Fruit fly (Drosophila melanogaster) whole organism, embryonic: ENCODE measurements around the gene Cep135.

Source experiments
- Awh ChIP-seq: fragments of 200-800 bp; sonication (Bioruptor generic); IDR thresholded peaks from 2 replicates; pipeline ENCODE4, ENCODE4 v1.3.6; 2022; ENCODE audit warnings: missing biosample characterization, missing genetic modification characterization
- CG10209 ChIP-seq: fragments of 200-800 bp; sonication (Bioruptor generic); optimal IDR thresholded peaks from 3 replicates; lab custom pipeline; 2017; ENCODE audit warnings: missing biosample characterization, mild to moderate bottlenecking, missing genetic modification characterization, missing genetic modification reagents
- CG10979 ChIP-seq: fragments of 200-800 bp; sonication (Bioruptor generic); optimal IDR thresholded peaks from 2 replicates; lab custom pipeline; 2018; ENCODE audit warnings: missing biosample characterization, mild to moderate bottlenecking, missing genetic modification characterization, moderate library complexity
- CG11723 ChIP-seq: fragments of 200-800 bp; sonication (Bioruptor generic); optimal IDR thresholded peaks from 2 replicates; lab custom pipeline; 2017; ENCODE audit warnings: missing biosample characterization, mild to moderate bottlenecking, missing genetic modification characterization
- CG12391 ChIP-seq: fragments of 200-800 bp; sonication (Bioruptor generic); optimal IDR thresholded peaks from 3 replicates; lab custom pipeline; 2018; ENCODE audit warnings: missing biosample characterization, mild to moderate bottlenecking, missing genetic modification characterization, moderate library complexity
- CG13287 ChIP-seq: fragments of 200-800 bp; sonication (Bioruptor generic); IDR thresholded peaks from 2 replicates; pipeline ENCODE4 v1.3.6; 2022; ENCODE audit warnings: missing biosample characterization, missing genetic modification characterization; ENCODE audit not compliant: partially characterized antibody
- CG13775 ChIP-seq: fragments of 200-800 bp; sonication (Bioruptor generic); optimal IDR thresholded peaks from 3 replicates; lab custom pipeline; 2017; ENCODE audit warnings: missing biosample characterization, mild to moderate bottlenecking, missing genetic modification characterization
- CG16813 ChIP-seq: fragments of 200-800 bp; sonication (Bioruptor generic); IDR thresholded peaks from 3 replicates; pipeline ENCODE4 v1.3.6; 2022; ENCODE audit warnings: missing biosample characterization, missing genetic modification characterization; ENCODE audit not compliant: partially characterized antibody
- CG16815 ChIP-seq: fragments of 200-800 bp; sonication (Bioruptor generic); optimal IDR thresholded peaks from 3 replicates; lab custom pipeline; 2017; ENCODE audit warnings: missing biosample characterization, mild to moderate bottlenecking, missing genetic modification characterization
- CG17802 ChIP-seq: fragments of 200-800 bp; sonication (Bioruptor generic); optimal IDR thresholded peaks from 2 replicates; lab custom pipeline; 2018; ENCODE audit warnings: missing biosample characterization, mild to moderate bottlenecking, missing genetic modification characterization, moderate library complexity
- CG1792 ChIP-seq: fragments of 200-800 bp; sonication (Bioruptor generic); optimal IDR thresholded peaks from 2 replicates; lab custom pipeline; 2016; ENCODE audit warnings: missing biosample characterization, missing genetic modification characterization
- CG2199 ChIP-seq: fragments of 200-800 bp; sonication (Bioruptor generic); IDR thresholded peaks from 3 replicates; pipeline ENCODE4 v1.3.6; 2022; ENCODE audit warnings: missing biosample characterization, missing genetic modification characterization
- CG31365 ChIP-seq: fragments of 200-800 bp; sonication (Bioruptor generic); optimal IDR thresholded peaks from 2 replicates; lab custom pipeline; 2018; ENCODE audit warnings: missing biosample characterization, mild to moderate bottlenecking, missing genetic modification characterization
- CG3838 ChIP-seq: fragments of 200-800 bp; sonication (Bioruptor generic); optimal IDR thresholded peaks from 3 replicates; lab custom pipeline; 2016; ENCODE audit warnings: missing biosample characterization, missing genetic modification characterization
- CG4328 ChIP-seq: fragments of 200-800 bp; sonication (Bioruptor generic); optimal IDR thresholded peaks from 3 replicates; lab custom pipeline; 2017; ENCODE audit warnings: missing biosample characterization, missing genetic modification reagents, missing genetic modification characterization
- CG4707 ChIP-seq: fragments of 200-800 bp; sonication (Bioruptor generic); optimal IDR thresholded peaks from 2 replicates; lab custom pipeline; 2018; ENCODE audit warnings: missing biosample characterization, mild to moderate bottlenecking, missing genetic modification characterization, moderate library complexity
- CG5180 ChIP-seq: fragments of 200-800 bp; sonication (Bioruptor generic); optimal IDR thresholded peaks from 3 replicates; lab custom pipeline; 2017; ENCODE audit warnings: missing biosample characterization, missing genetic modification characterization, mild to moderate bottlenecking, moderate library complexity, missing genetic modification reagents
- CG6689 ChIP-seq: fragments of 200-800 bp; sonication (Bioruptor generic); IDR thresholded peaks from 2 replicates; pipeline ENCODE4 v1.3.6; 2022; ENCODE audit warnings: missing biosample characterization, missing genetic modification characterization
- CG9609 ChIP-seq: fragments of 200-800 bp; sonication (Bioruptor generic); optimal IDR thresholded peaks from 3 replicates; lab custom pipeline; 2016; ENCODE audit warnings: missing biosample characterization, missing genetic modification characterization
- CG9727 ChIP-seq: fragments of 200-800 bp; sonication (Bioruptor generic); optimal IDR thresholded peaks from 3 replicates; lab custom pipeline; 2017; ENCODE audit warnings: missing biosample characterization, mild to moderate bottlenecking, missing genetic modification characterization
- CG9797 ChIP-seq: fragments of 200-800 bp; sonication (Bioruptor generic); optimal IDR thresholded peaks from 3 replicates; lab custom pipeline; 2018; ENCODE audit warnings: missing biosample characterization, mild to moderate bottlenecking, missing genetic modification characterization
- Camta ChIP-seq: fragments of 200-800 bp; sonication (Bioruptor generic); optimal IDR thresholded peaks from 2 replicates; lab custom pipeline; 2016; ENCODE audit warnings: missing biosample characterization, missing genetic modification characterization
- Dfd ChIP-seq, 2 experiments: fragments of >200 bp; optimal IDR thresholded peaks; 2 replicates each; lab custom pipeline; 2017; ENCODE audit warnings: missing biosample characterization in 2 of 2, missing genetic modification characterization in 2 of 2
- Drgx ChIP-seq: fragments of 200-800 bp; sonication (Bioruptor generic); IDR thresholded peaks from 2 replicates; pipeline ENCODE4 v1.3.6; 2022; ENCODE audit warnings: missing biosample characterization, missing genetic modification characterization
- Ets65A ChIP-seq: fragments of 200-800 bp; sonication (Bioruptor generic); peaks from one replicate; lab custom pipeline; 2016; ENCODE audit warnings: missing biosample characterization, missing genetic modification characterization
- HLH4C ChIP-seq: fragments of 200-800 bp; sonication (Bioruptor generic); IDR thresholded peaks from 3 replicates; pipeline ENCODE4 v1.3.6; 2022; ENCODE audit warnings: missing biosample characterization, missing genetic modification characterization; ENCODE audit not compliant: partially characterized antibody
- Hand ChIP-seq: fragments of 200-800 bp; sonication (Bioruptor generic); optimal IDR thresholded peaks from 2 replicates; lab custom pipeline; 2017; ENCODE audit warnings: mild to moderate bottlenecking, missing biosample characterization, missing genetic modification reagents, missing genetic modification characterization
- Hsf ChIP-seq: fragments of 200-800 bp; sonication (Bioruptor generic); optimal IDR thresholded peaks from 3 replicates; lab custom pipeline; 2016; ENCODE audit warnings: missing biosample characterization, missing genetic modification characterization
- Lhr ChIP-seq: fragments of 200-800 bp; sonication (Bioruptor generic); optimal IDR thresholded peaks from 3 replicates; lab custom pipeline; 2017; ENCODE audit warnings: mild to moderate bottlenecking, missing biosample characterization, missing genetic modification reagents, missing genetic modification characterization
- Mad ChIP-seq: fragments of 200-800 bp; sonication (Bioruptor generic); optimal IDR thresholded peaks from 2 replicates; lab custom pipeline; 2016; ENCODE audit warnings: missing biosample characterization, missing genetic modification characterization
- NC2α ChIP-seq: fragments of 200-800 bp; sonication (Bioruptor generic); optimal IDR thresholded peaks from 2 replicates; lab custom pipeline; 2016; ENCODE audit warnings: missing biosample characterization, missing genetic modification characterization
- Nf-YA ChIP-seq: fragments of 200-800 bp; sonication (Bioruptor generic); IDR thresholded peaks from 2 replicates; pipeline ENCODE4 v1.3.6; 2022; ENCODE audit warnings: missing biosample characterization, missing genetic modification characterization
- Spps ChIP-seq: fragments of 200-800 bp; sonication (Bioruptor generic); optimal IDR thresholded peaks from 2 replicates; lab custom pipeline; 2018; ENCODE audit warnings: missing biosample characterization, mild to moderate bottlenecking, missing genetic modification characterization
- amos ChIP-seq: fragments of 200-800 bp; sonication (Bioruptor generic); IDR thresholded peaks from 2 replicates; pipeline ENCODE4 v1.3.6; 2022; ENCODE audit warnings: missing biosample characterization, missing genetic modification characterization; ENCODE audit not compliant: partially characterized antibody
- ase ChIP-seq: fragments of 200-800 bp; sonication (Bioruptor generic); IDR thresholded peaks from 3 replicates; pipeline ENCODE4 v1.3.6; 2022; ENCODE audit warnings: missing biosample characterization, missing genetic modification characterization
- cad ChIP-seq: fragments of >200 bp; optimal IDR thresholded peaks from 2 replicates; lab custom pipeline; 2017; ENCODE audit warnings: missing biosample characterization, missing genetic modification characterization
- cato ChIP-seq: fragments of 200-800 bp; sonication (Bioruptor generic); optimal IDR thresholded peaks from 2 replicates; lab custom pipeline; 2016; ENCODE audit warnings: missing biosample characterization, missing genetic modification characterization, borderline replicate concordance
- ci ChIP-seq: fragments of 200-800 bp; sonication (Bioruptor generic); IDR thresholded peaks from 3 replicates; pipeline ENCODE4 v1.3.6; 2022; ENCODE audit warnings: missing biosample characterization, missing genetic modification characterization
- dati ChIP-seq: fragments of 200-800 bp; sonication (Bioruptor generic); IDR thresholded peaks from 2 replicates; pipeline ENCODE4 v1.3.6; 2022; ENCODE audit warnings: missing biosample characterization, missing genetic modification characterization
- dmrt11E ChIP-seq: fragments of 200-800 bp; sonication (Bioruptor generic); optimal IDR thresholded peaks from 3 replicates; lab custom pipeline; 2018; ENCODE audit warnings: missing biosample characterization, mild to moderate bottlenecking, missing genetic modification characterization, moderate library complexity
- en ChIP-seq: fragments of 200-800 bp; sonication (Bioruptor generic); optimal IDR thresholded peaks from 2 replicates; lab custom pipeline; 2016; ENCODE audit warnings: missing biosample characterization, missing genetic modification characterization
- esg ChIP-seq: fragments of 200-800 bp; sonication (Bioruptor generic); conservative IDR thresholded peaks from 2 replicates; pipeline ENCODE4 v1.3.6; 2022; ENCODE audit warnings: missing biosample characterization, missing genetic modification characterization
- eyg ChIP-seq: fragments of 200-800 bp; sonication (Bioruptor generic); optimal IDR thresholded peaks from 3 replicates; lab custom pipeline; 2016; ENCODE audit warnings: missing biosample characterization, missing genetic modification characterization
- insv ChIP-seq, 2 experiments: fragments of 200-800 bp; sonication (Bioruptor generic); optimal IDR thresholded peaks; 3 replicates each; lab custom pipeline; 2016 to 2018; ENCODE audit warnings: missing biosample characterization in 2 of 2, missing genetic modification characterization in 2 of 2
- nerfin-2 ChIP-seq: fragments of 200-800 bp; sonication (Bioruptor generic); IDR thresholded peaks from 2 replicates; pipeline ENCODE4 v1.3.6; 2022; ENCODE audit warnings: missing biosample characterization, missing genetic modification characterization; ENCODE audit not compliant: partially characterized antibody
- oc ChIP-seq: fragments of 200-800 bp; sonication (Bioruptor generic); optimal IDR thresholded peaks from 2 replicates; lab custom pipeline; 2018; ENCODE audit warnings: missing biosample characterization, mild to moderate bottlenecking, missing genetic modification characterization, moderate library complexity
- phol ChIP-seq: fragments of 200-800 bp; sonication (Bioruptor generic); optimal IDR thresholded peaks from 3 replicates; lab custom pipeline; 2018; ENCODE audit warnings: missing biosample characterization, mild to moderate bottlenecking, missing genetic modification characterization, moderate library complexity
- row ChIP-seq: fragments of 200-800 bp; sonication (Bioruptor generic); IDR thresholded peaks from 3 replicates; pipeline ENCODE4 v1.3.6; 2022; ENCODE audit warnings: missing biosample characterization, missing genetic modification characterization
- trem ChIP-seq: fragments of 200-800 bp; optimal IDR thresholded peaks from 3 replicates; lab custom pipeline; 2019; ENCODE audit warnings: missing biosample characterization, mild to moderate bottlenecking, missing genetic modification characterization, moderate library complexity
- unc-4 ChIP-seq: fragments of 200-800 bp; sonication (Bioruptor generic); IDR thresholded peaks from 2 replicates; pipeline ENCODE4 v1.3.6; 2022; ENCODE audit warnings: missing biosample characterization, missing genetic modification characterization; ENCODE audit not compliant: partially characterized antibody

Cep135 gene

DNA sequence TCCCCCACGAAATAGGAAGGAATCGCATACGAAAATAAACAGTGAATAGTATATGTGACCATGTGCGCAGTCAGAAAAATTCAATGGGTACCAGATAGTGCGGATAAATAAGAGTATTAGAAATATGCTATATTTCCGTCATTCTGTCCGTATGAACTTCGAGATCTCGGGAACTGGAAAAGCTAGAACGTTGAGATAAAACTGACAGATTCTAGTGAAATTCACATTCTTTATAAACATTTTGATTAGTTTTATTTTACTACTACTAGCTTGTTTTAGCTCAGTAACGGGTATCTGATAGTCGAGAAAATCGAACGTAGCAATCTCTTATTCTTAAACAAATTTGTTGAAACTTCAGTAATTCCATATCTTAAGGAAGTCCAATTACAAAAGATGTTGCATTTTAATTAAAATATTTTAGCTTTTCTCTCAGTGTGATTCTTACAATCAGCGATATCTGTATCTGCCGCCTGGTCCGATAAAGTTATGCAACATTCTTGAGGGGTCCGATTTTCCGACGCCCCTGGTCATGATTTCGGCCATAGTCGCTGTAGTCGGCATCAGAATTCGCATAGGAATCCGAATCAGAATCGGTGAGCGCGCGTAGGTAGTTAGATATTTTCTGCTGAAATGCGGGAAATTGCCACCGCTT is 56.0 kb downstream of the Cep135 start (continued):
- TF ChIP-seq cato (GFP tag; lab: Kevin White, UChicago): no peak
- TF ChIP-seq Ets65A (GFP tag; lab: Kevin White, UChicago): peak; percentile 73
- no peak for TF ChIP-seq CG9797 (GFP tag; lab: Kevin White, UChicago)
- TF ChIP-seq CG16815: no peak
- peak; percentile 69; the same call in 2 of the 3 replicates for TF ChIP-seq HLH4C (GFP tag; lab: Robert Waterston, UW)
- TF ChIP-seq CG2199 (GFP tag; lab: Robert Waterston, UW): no peak
- no peak for TF ChIP-seq CG4707 (GFP tag; lab: Kevin White, UChicago)
- TF ChIP-seq CG17802: no peak
- TF ChIP-seq CG13287 (GFP tag; lab: Robert Waterston, UW): no peak
- no peak for TF ChIP-seq dati (GFP tag; lab: Robert Waterston, UW)
- TF ChIP-seq Camta (GFP tag; lab: Kevin White, UChicago): no peak
- peak; percentile 61 for TF ChIP-seq CG16813 (GFP tag; lab: Robert Waterston, UW)
- no peak for TF ChIP-seq en (GFP tag; lab: Kevin White, UChicago)
- no peak for TF ChIP-seq CG4328 (GFP tag; lab: Kevin White, UChicago)
- no peak for TF ChIP-seq esg (GFP tag; lab: Robert Waterston, UW)
- TF ChIP-seq CG31365 (tag; lab: Kevin White, UChicago): no peak
- no peak for TF ChIP-seq Hand (GFP tag; lab: Kevin White, UChicago)
- TF ChIP-seq CG6689 (GFP tag; lab: Robert Waterston, UW): no peak
- TF ChIP-seq NC2α (GFP tag; lab: Kevin White, UChicago): no peak
- TF ChIP-seq ci: 0 out of 3 replicates have a peak, but pooled peaks have one; percentile 31
- TF ChIP-seq CG13775 (GFP tag; lab: Kevin White, UChicago): no peak
- TF ChIP-seq insv (GFP tag; optimal IDR thresholded peaks at IDR 0.05; lab: Kevin White, UChicago): peak in 1 of 2 experiments; percentile 43
- TF ChIP-seq oc: no peak
- TF ChIP-seq CG10209 (GFP tag; lab: Kevin White, UChicago): no peak
- no peak for TF ChIP-seq row
- TF ChIP-seq cad: no peak
- TF ChIP-seq, all 482 proteins: peak for 12

DNA sequence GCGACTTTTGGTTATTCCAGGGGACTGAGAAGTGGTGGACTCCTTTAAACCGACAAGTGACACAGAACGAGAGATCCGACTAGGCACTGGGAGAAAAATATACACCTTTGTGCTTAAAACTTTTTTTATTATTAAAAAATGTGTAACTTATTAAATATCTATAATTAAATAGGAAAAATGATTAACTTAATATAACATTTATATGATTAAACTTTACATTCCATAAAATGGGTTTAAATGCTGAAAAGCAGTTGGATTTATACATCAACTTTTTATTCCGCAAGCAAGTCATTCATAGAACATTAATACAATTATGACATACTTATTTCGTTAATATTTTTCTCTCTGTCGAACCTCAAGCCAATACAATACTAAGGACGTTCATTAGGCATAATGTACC is 57.5 kb downstream of the Cep135 start:
- TF ChIP-seq Nf-YA (no peak), CG9609 (GFP tag; lab: Kevin White, UChicago) (no peak), CG10979 (tag; lab: Kevin White, UChicago) (peak; percentile 47), Dfd (GFP tag; optimal IDR thresholded peaks at IDR 0.05; lab: Kevin White, UChicago) (no peak), Drgx (GFP tag; lab: Robert Waterston, UW) (no peak), ase (no peak), phol (tag; lab: Kevin White, UChicago) (peak; percentile 38), Awh (GFP tag; lab: Robert Waterston, UW) (no peak), nerfin-2 (GFP tag; lab: Robert Waterston, UW) (no peak), CG1792 (GFP tag; lab: Kevin White, UChicago) (no peak), trem (tag; lab: Kevin White, UChicago) (peak; percentile 5), unc-4 (no peak), CG9727 (GFP tag; lab: Kevin White, UChicago) (peak; percentile 1), CG12391 (peak; percentile 17), Spps (tag; lab: Kevin White, UChicago) (no peak), CG5180 (GFP tag; lab: Kevin White, UChicago) (no peak), amos (GFP tag; lab: Robert Waterston, UW) (no peak), CG3838 (no peak), CG11723 (GFP tag; lab: Kevin White, UChicago) (no peak), CG13287 (GFP tag; lab: Robert Waterston, UW) (no peak), Lhr (GFP tag; lab: Kevin White, UChicago) (no peak), Hsf (GFP tag; lab: Kevin White, UChicago) (no peak), Mad (GFP tag; lab: Kevin White, UChicago) (no peak), eyg (GFP tag; lab: Kevin White, UChicago) (no peak), dmrt11E (tag; lab: Kevin White, UChicago) (peak; percentile 39)
